Worm (Caenorhabditis elegans): Measurements from ENCODE around the gene nlp-21.
A peak's percentile ranks its signal among the peaks of the same experiment; 100 is the strongest.

Gene nlp-21

DNA sequence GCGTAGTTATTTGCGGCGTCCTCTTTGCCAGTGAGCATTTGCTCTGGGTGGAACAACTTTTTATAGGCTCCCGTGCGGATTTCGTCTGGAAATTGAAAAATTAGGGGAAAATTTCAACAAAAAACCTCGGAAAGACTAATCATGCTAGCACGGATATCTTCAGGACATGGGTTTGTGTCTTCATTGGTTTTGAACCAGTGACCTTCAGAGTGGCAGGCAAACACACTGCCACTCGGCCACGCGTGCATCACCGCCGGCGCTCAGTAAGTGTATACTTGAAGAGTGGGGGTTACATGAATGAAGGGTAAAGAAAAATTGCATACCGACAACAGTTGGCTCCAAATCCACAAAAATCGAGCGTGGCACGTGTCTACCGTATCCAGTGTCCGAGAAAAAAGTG is 21.8 kb downstream of the nlp-21 start (continued):
- TF ChIP-seq lim-6 (tag; optimal IDR thresholded peaks at IDR 0.05) (peak; percentile 56), ceh-9 (tag; optimal IDR thresholded peaks at IDR 0.05) (peak; percentile 64), ceh-24 (tag; optimal IDR thresholded peaks at IDR 0.05) (peak; percentile 61), F13H6.1 (tag; optimal IDR thresholded peaks at IDR 0.05) (peak; percentile 59), T23F11.4 (GFP tag; optimal IDR thresholded peaks at IDR 0.05) (peak; percentile 64), madf-2 (tag; optimal IDR thresholded peaks at IDR 0.05) (peak; percentile 89), hlh-15 (tag; optimal IDR thresholded peaks at IDR 0.05) (peak; percentile 78), C38D4.7 (GFP tag; optimal IDR thresholded peaks at IDR 0.05) (peak; percentile 88), tbx-2 (tag; optimal IDR thresholded peaks at IDR 0.05) (peak; percentile 84), pax-1 (tag; optimal IDR thresholded peaks at IDR 0.05) (no peak), ceh-19 (GFP tag; optimal IDR thresholded peaks at IDR 0.05) (peak; percentile 88), K02D7.2 (tag; optimal IDR thresholded peaks at IDR 0.05) (peak; percentile 78), pros-1 (tag; optimal IDR thresholded peaks at IDR 0.05) (no peak), unc-3 (GFP tag; conservative IDR thresholded peaks at IDR 0.05) (peak; percentile 79), unc-3 (tag; optimal IDR thresholded peaks at IDR 0.05) (peak; percentile 68), hlh-8 (tag; optimal IDR thresholded peaks at IDR 0.05) (peak; percentile 43), dve-1 (tag; optimal IDR thresholded peaks at IDR 0.05) (peak; percentile 89), odd-2 (tag; optimal IDR thresholded peaks at IDR 0.05) (peak; percentile 41), eyg-1 (tag; optimal IDR thresholded peaks at IDR 0.05) (peak; percentile 87), pat-9 (tag; optimal IDR thresholded peaks at IDR 0.05) (peak; percentile 91), elt-4 (tag; optimal IDR thresholded peaks at IDR 0.05) (peak; percentile 51), ztf-16 (tag; optimal IDR thresholded peaks at IDR 0.05) (peak; percentile 82), pha-4 (tag; optimal IDR thresholded peaks at IDR 0.05) (no peak), sdc-2 (tag; optimal IDR thresholded peaks at IDR 0.05) (peak; percentile 83), ceh-22 (tag; optimal IDR thresholded peaks at IDR 0.05) (peak; percentile 24), unc-42 (tag; optimal IDR thresholded peaks at IDR 0.05) (peak; percentile 62), mec-3 (tag; optimal IDR thresholded peaks at IDR 0.05; ENCODE audit: borderline replicate concordance) (peak; percentile 16), ceh-34 (tag; optimal IDR thresholded peaks at IDR 0.05) (peak; percentile 81), hlh-13 (GFP tag; optimal IDR thresholded peaks at IDR 0.05) (peak; percentile 84), C08G9.2 (tag; optimal IDR thresholded peaks at IDR 0.05) (peak; percentile 78), ref-2 (tag; optimal IDR thresholded peaks at IDR 0.05) (peak; percentile 83), unc-55 (GFP tag; optimal IDR thresholded peaks at IDR 0.05) (no peak), fkh-10 (GFP tag; optimal IDR thresholded peaks at IDR 0.05) (peak; percentile 83), ets-4 (tag; optimal IDR thresholded peaks at IDR 0.05) (peak; percentile 35), ceh-31 (tag; optimal IDR thresholded peaks at IDR 0.05) (peak; percentile 67), che-1 (tag; optimal IDR thresholded peaks at IDR 0.05) (peak; percentile 89), elt-2 (tag; optimal IDR thresholded peaks at IDR 0.05) (peak; percentile 90)

ce11 chrIII:11366467-11366866 is 26.6 kb downstream of the nlp-21 start, which contains the start of gene T28D6.3:
TSS of gene T28D6.3 (plus strand) at chrIII:11366767.
- TF ChIP-seq hlh-8 (tag; optimal IDR thresholded peaks at IDR 0.05) = no peak
- TF ChIP-seq ceh-6 (GFP tag; optimal IDR thresholded peaks at IDR 0.05) = no peak
- TF ChIP-seq eyg-1 (tag; optimal IDR thresholded peaks at IDR 0.05) = no peak
- TF ChIP-seq nhr-232 (tag; optimal IDR thresholded peaks at IDR 0.05) = no peak
- no peak for TF ChIP-seq sox-4 (tag; optimal IDR thresholded peaks at IDR 0.05)
- no peak for TF ChIP-seq odd-2 (tag; optimal IDR thresholded peaks at IDR 0.05)
- no peak for TF ChIP-seq ceh-22 (tag; optimal IDR thresholded peaks at IDR 0.05)
- TF ChIP-seq unc-86 (tag; optimal IDR thresholded peaks at IDR 0.05) = no peak
- TF ChIP-seq C08G9.2 (tag; optimal IDR thresholded peaks at IDR 0.05) = no peak
- TF ChIP-seq K02D7.2 (tag; optimal IDR thresholded peaks at IDR 0.05) = no peak
- no peak for TF ChIP-seq T23F11.4 (GFP tag; optimal IDR thresholded peaks at IDR 0.05)
- no peak for TF ChIP-seq pqm-1 (tag; optimal IDR thresholded peaks at IDR 0.05)
- no peak for TF ChIP-seq ceh-24 (tag; optimal IDR thresholded peaks at IDR 0.05)
- no peak for TF ChIP-seq ceh-45 (GFP tag; IDR thresholded peaks at IDR 0.05)
- no peak for TF ChIP-seq fax-1 (tag; optimal IDR thresholded peaks at IDR 0.05)
- TF ChIP-seq rnt-1 (tag; optimal IDR thresholded peaks at IDR 0.05) = no peak
- TF ChIP-seq ref-2 (tag; optimal IDR thresholded peaks at IDR 0.05) = no peak
